Fruit fly (Drosophila melanogaster): Measurements from ENCODE around the gene CG32119.

Gene CG32119

dm6 chr3L:13232747-13233146 lies 15.8 kb downstream of the CG32119 start (continued):
- TF ChIP-seq CkIIα-i1 (GFP tag; IDR thresholded peaks at IDR 0.05) (no peak), psq (GFP tag; optimal IDR thresholded peaks at IDR 0.05) (no peak), HmgD (GFP tag; optimal IDR thresholded peaks at IDR 0.05) (no peak), NfI (GFP tag; optimal IDR thresholded peaks at IDR 0.05) (no peak), ara (GFP tag; IDR thresholded peaks at IDR 0.05) (no peak), nom (GFP tag; optimal IDR thresholded peaks at IDR 0.05) (no peak), ERR (GFP tag; optimal IDR thresholded peaks at IDR 0.05) (no peak), onecut (GFP tag; IDR thresholded peaks at IDR 0.05) (0 out of 2 replicates have a peak, but pooled peaks have one; percentile 6), pan (optimal IDR thresholded peaks at IDR 0.05) (no peak), pan (GFP tag; optimal IDR thresholded peaks at IDR 0.05 in 1 of 2, IDR thresholded peaks at IDR 0.05 in 1 of 2) (no peak), Eip74EF (GFP tag; optimal IDR thresholded peaks at IDR 0.05) (no peak), aop (GFP tag; IDR thresholded peaks at IDR 0.05) (no peak), CG32767 (GFP tag; IDR thresholded peaks at IDR 0.05) (no peak), fd102C (GFP tag; optimal IDR thresholded peaks at IDR 0.05) (no peak), CG10274 (GFP tag; optimal IDR thresholded peaks at IDR 0.05) (no peak), ATbp (GFP tag; optimal IDR thresholded peaks at IDR 0.05) (peak; percentile 12), Tbp (GFP tag; optimal IDR thresholded peaks at IDR 0.05) (no peak), run (tag; optimal IDR thresholded peaks at IDR 0.05) (peak; percentile 23), CG6654 (GFP tag; optimal IDR thresholded peaks at IDR 0.05) (no peak), CG17385 (GFP tag; optimal IDR thresholded peaks at IDR 0.05) (peak; percentile 15), Hmr (GFP tag; optimal IDR thresholded peaks at IDR 0.05) (no peak), CG9609 (GFP tag; optimal IDR thresholded peaks at IDR 0.05) (no peak), al (GFP tag; IDR thresholded peaks at IDR 0.05) (no peak), Sox102F (GFP tag; optimal IDR thresholded peaks at IDR 0.05) (peak; percentile 9), az2 (GFP tag; optimal IDR thresholded peaks at IDR 0.05) (no peak), CG13287 (GFP tag; IDR thresholded peaks at IDR 0.05; ENCODE audit: partially characterized antibody) (no peak), Abd-B (GFP tag; optimal IDR thresholded peaks at IDR 0.05) (no peak), CG7372 (GFP tag; IDR thresholded peaks at IDR 0.05) (no peak), Nf-YA (GFP tag; IDR thresholded peaks at IDR 0.05) (no peak), CG1233 (GFP tag; optimal IDR thresholded peaks at IDR 0.05) (peak; percentile 23), CG13624 (GFP tag; optimal IDR thresholded peaks at IDR 0.05) (no peak), bigmax (GFP tag; optimal IDR thresholded peaks at IDR 0.05) (no peak), CG5180 (GFP tag; optimal IDR thresholded peaks at IDR 0.05) (no peak), sr (GFP tag; IDR thresholded peaks at IDR 0.05) (no peak), croc (GFP tag; conservative IDR thresholded peaks at IDR 0.05) (no peak), Dfd (GFP tag; optimal IDR thresholded peaks at IDR 0.05) (no peak), CG8290 (GFP tag; optimal IDR thresholded peaks at IDR 0.05) (no peak), CG8290 (tag; optimal IDR thresholded peaks at IDR 0.05) (peak in 1 of 2 experiments; percentile 2), Dref (GFP tag; IDR thresholded peaks at IDR 0.05) (no peak), zen2 (GFP tag; IDR thresholded peaks at IDR 0.05; ENCODE audit: partially characterized antibody) (no peak), CG8089 (GFP tag; optimal IDR thresholded peaks at IDR 0.05) (no peak), CG13424 (tag; optimal IDR thresholded peaks at IDR 0.05) (peak; percentile 12), CG1603 (tag; optimal IDR thresholded peaks at IDR 0.05) (peak; percentile 45), Scr (GFP tag; IDR thresholded peaks at IDR 0.05; ENCODE audit: partially characterized antibody) (no peak), Med (GFP tag) (peak; percentile 80), PHDP (tag; optimal IDR thresholded peaks at IDR 0.05) (no peak), Gug (GFP tag; IDR thresholded peaks at IDR 0.05) (no peak), CG42726 (GFP tag; IDR thresholded peaks at IDR 0.05; ENCODE audit: partially characterized antibody) (no peak), CG11560 (tag; IDR thresholded peaks at IDR 0.05) (no peak), lola (GFP tag; optimal IDR thresholded peaks at IDR 0.05) (peak in 1 of 3 experiments; percentile 14), Oli (tag; optimal IDR thresholded peaks at IDR 0.05) (no peak)

Measured in whole organism, embryonic.